Worm (Caenorhabditis elegans): ENCODE results near the gene mapk-15.

DNA sequence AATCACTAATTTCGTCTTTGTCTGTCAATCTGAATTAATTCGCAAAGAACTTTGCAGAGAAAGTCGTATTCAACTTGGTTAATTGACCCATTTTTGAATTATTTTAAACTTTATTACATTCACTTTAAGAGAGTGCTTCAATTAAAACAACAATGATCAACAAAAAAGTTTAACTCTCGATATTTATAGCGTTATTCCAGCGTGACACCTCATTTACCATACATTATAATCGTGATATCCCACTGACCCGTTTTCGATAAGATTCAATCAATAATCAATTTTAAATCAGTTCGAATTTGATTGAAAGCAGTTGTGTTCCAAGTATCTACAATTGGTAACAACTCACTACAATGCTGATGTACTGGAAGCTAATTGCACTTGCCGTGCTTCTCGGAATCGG lies 10.9 kb upstream of the mapk-15 start, which contains the start of gene clc-10:
- TF ChIP-seq him-1 (tag; optimal IDR thresholded peaks at IDR 0.05): no peak
- TF ChIP-seq W03F9.2 (tag; optimal IDR thresholded peaks at IDR 0.05): no peak
